Worm (Caenorhabditis elegans) whole organism, L2 larva: ENCODE results near the gene syg-2.

ENCODE experiments used
- lin-39 ChIP-seq: fragments of 150-350 bp; optimal IDR thresholded peaks from 2 replicates; lab custom pipeline; 2014; ENCODE audit warnings: missing biosample characterization, missing genetic modification reagents, missing genetic modification characterization
- sem-4 ChIP-seq: fragments of 150-350 bp; optimal IDR thresholded peaks from 2 replicates; lab custom pipeline; 2014; ENCODE audit warnings: missing biosample characterization, missing genetic modification reagents, missing genetic modification characterization
- skn-1 ChIP-seq: sonication (generic microtip); optimal IDR thresholded peaks from 2 replicates; lab custom pipeline; 2017; ENCODE audit warnings: missing biosample characterization, missing genetic modification characterization
- snpc-4 ChIP-seq: fragments of 150-350 bp; optimal IDR thresholded peaks from 2 replicates; lab custom pipeline; 2014; ENCODE audit warnings: missing biosample characterization, missing genetic modification characterization
- ztf-11 ChIP-seq: sonication (generic microtip); optimal IDR thresholded peaks from 2 replicates; lab custom pipeline; 2017; ENCODE audit warnings: missing biosample characterization, missing genetic modification characterization

- TF ChIP-seq lin-39, result no peak
- TF ChIP-seq snpc-4 (tag; lab: Kevin White, UChicago), result no peak
- TF ChIP-seq ztf-11 (tag; lab: Kevin White, UChicago), result no peak
- TF ChIP-seq sem-4, result no peak
- TF ChIP-seq skn-1 (tag; lab: Kevin White, UChicago), result no peak
Observed at ce11 chrX:14671300-14671699, 16.5 kb downstream of the syg-2 start.
